Worm (Caenorhabditis elegans) whole organism, L3 larva: Measurements from ENCODE around the gene Y47D3A.32.

Experiments used
- R02D3.7 ChIP-seq: fragments of 150-350 bp; optimal IDR thresholded peaks from 2 replicates; lab custom pipeline; 2014; ENCODE audit warnings: missing biosample characterization, missing genetic modification characterization
- ZK546.5 ChIP-seq: sonication (generic microtip); optimal IDR thresholded peaks from 2 replicates; lab custom pipeline; 2017; ENCODE audit warnings: missing biosample characterization, missing genetic modification characterization
- aly-2 ChIP-seq: fragments of 150-350 bp; optimal IDR thresholded peaks from 2 replicates; lab custom pipeline; 2014; ENCODE audit warnings: missing biosample characterization, missing genetic modification characterization
- ceh-82 ChIP-seq: fragments of 150-350 bp; optimal IDR thresholded peaks from 2 replicates; lab custom pipeline; 2014; ENCODE audit warnings: missing biosample characterization, missing genetic modification characterization
- ceh-9 ChIP-seq: sonication (generic microtip); optimal IDR thresholded peaks from 2 replicates; lab custom pipeline; 2018; ENCODE audit warnings: missing biosample characterization, missing genetic modification characterization
- daf-12 ChIP-seq: fragments of 150-350 bp; optimal IDR thresholded peaks from 2 replicates; lab custom pipeline; 2014; ENCODE audit warnings: missing biosample characterization, missing genetic modification reagents, missing genetic modification characterization
- egl-5 ChIP-seq: fragments of 150-350 bp; optimal IDR thresholded peaks from 2 replicates; lab custom pipeline; 2017; ENCODE audit warnings: missing biosample characterization, missing genetic modification reagents, missing genetic modification characterization, inconsistent platforms
- elt-1 ChIP-seq: fragments of 150-350 bp; optimal IDR thresholded peaks from 2 replicates; lab custom pipeline; 2014; ENCODE audit warnings: missing biosample characterization, missing genetic modification characterization
- elt-2 ChIP-seq: sonication (generic microtip); optimal IDR thresholded peaks from 2 replicates; lab custom pipeline; 2016; ENCODE audit warnings: missing genetic modification reagents, mild to moderate bottlenecking, missing genetic modification characterization, missing compliant biosample characterization
- elt-3 ChIP-seq, 3 experiments: fragments of 150-350 bp in 1 of 3; sonication (generic microtip) in 2 of 3; optimal IDR thresholded peaks; 2 replicates in 2 of 3; 4 replicates in 1 of 3; lab custom pipeline; 2014 to 2017; ENCODE audit warnings: missing biosample characterization in 3 of 3, missing genetic modification characterization in 3 of 3
- eor-1 ChIP-seq, 2 experiments: fragments of 150-350 bp; optimal IDR thresholded peaks; 2 replicates each; lab custom pipeline; 2014 to 2018; ENCODE audit warnings: missing biosample characterization in 2 of 2, missing genetic modification characterization in 2 of 2
- fkh-10 ChIP-seq: sonication (generic microtip); optimal IDR thresholded peaks from 2 replicates; lab custom pipeline; 2017; ENCODE audit warnings: missing biosample characterization, missing genetic modification reagents, missing genetic modification characterization
- fkh-2 ChIP-seq: fragments of 150-350 bp; optimal IDR thresholded peaks from 2 replicates; lab custom pipeline; 2014; ENCODE audit warnings: missing biosample characterization, missing genetic modification reagents, missing genetic modification characterization
- hmg-11 ChIP-seq: sonication (generic microtip); optimal IDR thresholded peaks from 2 replicates; lab custom pipeline; 2016; ENCODE audit warnings: missing genetic modification characterization, missing compliant biosample characterization
- jun-1 ChIP-seq: fragments of 150-350 bp; optimal IDR thresholded peaks from 2 replicates; lab custom pipeline; 2014; ENCODE audit warnings: missing biosample characterization, missing genetic modification reagents, missing genetic modification characterization
- lin-15B ChIP-seq: fragments of 150-350 bp; optimal IDR thresholded peaks from 2 replicates; lab custom pipeline; 2014; ENCODE audit warnings: missing biosample characterization, missing genetic modification characterization
- lin-39 ChIP-seq: fragments of 150-350 bp; optimal IDR thresholded peaks from 2 replicates; lab custom pipeline; 2018; ENCODE audit warnings: missing biosample characterization, missing genetic modification reagents, missing genetic modification characterization
- nfya-1 ChIP-seq: sonication (generic microtip); optimal IDR thresholded peaks from 2 replicates; lab custom pipeline; 2017; ENCODE audit warnings: missing genetic modification characterization, mild to moderate bottlenecking, missing compliant biosample characterization, antibody characterized with exemption, moderate library complexity; ENCODE audit not compliant: insufficient read depth
- nhr-11 ChIP-seq: fragments of 150-350 bp; optimal IDR thresholded peaks from 2 replicates; lab custom pipeline; 2014; ENCODE audit warnings: missing biosample characterization, missing genetic modification characterization
- nhr-12 ChIP-seq: fragments of 150-350 bp; optimal IDR thresholded peaks from 2 replicates; lab custom pipeline; 2014; ENCODE audit warnings: missing biosample characterization, missing genetic modification characterization
- nhr-23 ChIP-seq: fragments of 150-350 bp; optimal IDR thresholded peaks from 2 replicates; lab custom pipeline; 2014; ENCODE audit warnings: missing biosample characterization, missing genetic modification reagents, missing genetic modification characterization
- nhr-25 ChIP-seq: sonication (generic microtip); optimal IDR thresholded peaks from 2 replicates; lab custom pipeline; 2017; ENCODE audit warnings: missing biosample characterization, missing genetic modification characterization
- nhr-28 ChIP-seq: fragments of 150-350 bp; optimal IDR thresholded peaks from 2 replicates; lab custom pipeline; 2014; ENCODE audit warnings: missing biosample characterization, missing genetic modification characterization
- nhr-76 ChIP-seq: fragments of 150-350 bp; sonication (generic microtip); optimal IDR thresholded peaks from 5 replicates; lab custom pipeline; 2014; ENCODE audit warnings: missing biosample characterization, missing genetic modification characterization
- pha-4 ChIP-seq: fragments of 150-350 bp; optimal IDR thresholded peaks from 2 replicates; lab custom pipeline; 2014; ENCODE audit warnings: missing biosample characterization, missing genetic modification reagents, missing genetic modification characterization
- skn-1 ChIP-seq: fragments of 150-350 bp; optimal IDR thresholded peaks from 2 replicates; lab custom pipeline; 2014; ENCODE audit warnings: missing biosample characterization, missing genetic modification characterization
- snpc-4 ChIP-seq: fragments of 150-350 bp; optimal IDR thresholded peaks from 2 replicates; lab custom pipeline; 2014; ENCODE audit warnings: missing biosample characterization, missing genetic modification characterization
- tbx-2 ChIP-seq: sonication (generic microtip); optimal IDR thresholded peaks from 2 replicates; lab custom pipeline; 2016; ENCODE audit warnings: mild to moderate bottlenecking, missing genetic modification characterization, missing compliant biosample characterization
- unc-39 ChIP-seq: sonication (generic microtip); optimal IDR thresholded peaks from 4 replicates; lab custom pipeline; 2017; ENCODE audit warnings: missing biosample characterization, missing genetic modification characterization
- unc-62 ChIP-seq: fragments of 150-350 bp; sonication (generic microtip); optimal IDR thresholded peaks from 4 replicates; lab custom pipeline; 2014; ENCODE audit warnings: missing biosample characterization, missing genetic modification reagents, missing genetic modification characterization
- zag-1 ChIP-seq: fragments of 150-350 bp; optimal IDR thresholded peaks from 2 replicates; lab custom pipeline; 2014; ENCODE audit warnings: missing biosample characterization, missing genetic modification characterization
- ztf-11 ChIP-seq: fragments of 150-350 bp; optimal IDR thresholded peaks from 2 replicates; lab custom pipeline; 2014; ENCODE audit warnings: missing biosample characterization, missing genetic modification characterization
- ztf-4 ChIP-seq: fragments of 150-350 bp; optimal IDR thresholded peaks from 2 replicates; lab custom pipeline; 2014; ENCODE audit warnings: missing biosample characterization, missing genetic modification characterization

Gene Y47D3A.32

ce11 chrIII:11251718-11252441 lies at the start of gene Y47D3A.32:
Y47D3A.32 (plus strand) TSS chrIII:11252391.
- TF ChIP-seq nhr-23 (tag; lab: Kevin White, UChicago) (no peak), elt-3 (tag; optimal IDR thresholded peaks at IDR 0.05; lab: Kevin White, UChicago) (no peak), ztf-11 (no peak), R02D3.7 (tag; lab: Kevin White, UChicago) (no peak), jun-1 (no peak), unc-62 (GFP tag; lab: Kevin White, UChicago) (no peak), lin-39 (tag; lab: Kevin White, UChicago) (no peak), nhr-11 (tag; lab: Kevin White, UChicago) (no peak), ztf-4 (tag; lab: Kevin White, UChicago) (no peak), snpc-4 (tag; lab: Kevin White, UChicago) (no peak), nhr-12 (no peak)

DNA sequence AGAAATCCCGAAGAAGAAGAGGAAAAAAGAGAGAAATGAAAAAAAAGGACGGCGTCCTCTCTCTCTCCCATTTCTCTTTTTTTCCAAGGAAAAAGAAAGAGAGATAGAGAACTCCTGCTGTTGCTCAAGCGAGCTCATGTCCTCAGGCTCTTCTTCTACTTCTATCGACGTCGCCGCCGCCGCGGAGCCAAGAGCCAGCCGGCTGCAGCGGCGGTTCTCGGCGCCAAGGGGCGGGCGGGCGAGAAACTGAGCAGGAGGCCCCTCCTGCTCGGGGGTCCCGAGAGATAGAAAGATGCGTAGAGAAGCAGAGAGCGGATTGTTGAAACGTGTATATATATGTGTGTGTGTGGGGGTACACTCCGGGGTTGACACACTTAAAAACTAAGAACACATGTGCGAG lies 49.2 kb upstream of the Y47D3A.32 start:
- TF ChIP-seq lin-39 (tag; lab: Kevin White, UChicago) (peak; percentile 93), daf-12 (no peak), ceh-82 (tag; lab: Kevin White, UChicago) (no peak), ztf-11 (no peak), snpc-4 (tag; lab: Kevin White, UChicago) (peak; percentile 13), nhr-23 (tag; lab: Kevin White, UChicago) (no peak), eor-1 (tag; optimal IDR thresholded peaks at IDR 0.05; lab: Kevin White, UChicago) (no peak), nhr-76 (tag; lab: Kevin White, UChicago) (no peak), tbx-2 (tag; lab: Kevin White, UChicago) (peak; percentile 12), fkh-2 (tag; lab: Kevin White, UChicago) (no peak), ceh-9 (no peak), nhr-25 (no peak), nfya-1 (peak; percentile 83), fkh-10 (GFP tag; lab: Kevin White, UChicago) (peak; percentile 13), ZK546.5 (tag; lab: Kevin White, UChicago) (no peak), hmg-11 (tag; lab: Kevin White, UChicago) (peak; percentile 49), zag-1 (tag; lab: Kevin White, UChicago) (no peak), skn-1 (tag; lab: Kevin White, UChicago) (peak; percentile 11), lin-15B (tag; lab: Kevin White, UChicago) (peak; percentile 15)

DNA sequence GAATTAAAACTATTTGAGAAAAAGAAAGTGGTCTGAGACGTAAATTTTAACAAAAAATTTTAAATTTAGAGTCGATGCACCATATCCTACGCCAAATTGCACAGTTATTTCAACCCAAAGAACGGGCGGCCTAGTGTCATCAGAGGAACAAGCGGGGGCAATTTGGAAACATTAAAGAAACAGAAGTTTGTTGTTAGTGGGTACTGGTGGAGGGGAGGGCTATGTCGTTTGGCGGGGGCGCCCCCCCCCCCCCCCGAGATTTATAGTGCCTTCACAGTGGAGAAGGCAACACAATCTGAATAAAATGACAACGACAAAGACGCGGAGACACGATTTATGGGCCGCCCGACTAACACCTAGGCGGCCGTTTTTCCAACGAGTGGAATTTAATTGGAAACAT lies 45.3 kb upstream of the Y47D3A.32 start:
- TF ChIP-seq ceh-82 (tag; lab: Kevin White, UChicago) (no peak), lin-39 (tag; lab: Kevin White, UChicago) (peak; percentile 14), egl-5 (peak; percentile 57)

DNA sequence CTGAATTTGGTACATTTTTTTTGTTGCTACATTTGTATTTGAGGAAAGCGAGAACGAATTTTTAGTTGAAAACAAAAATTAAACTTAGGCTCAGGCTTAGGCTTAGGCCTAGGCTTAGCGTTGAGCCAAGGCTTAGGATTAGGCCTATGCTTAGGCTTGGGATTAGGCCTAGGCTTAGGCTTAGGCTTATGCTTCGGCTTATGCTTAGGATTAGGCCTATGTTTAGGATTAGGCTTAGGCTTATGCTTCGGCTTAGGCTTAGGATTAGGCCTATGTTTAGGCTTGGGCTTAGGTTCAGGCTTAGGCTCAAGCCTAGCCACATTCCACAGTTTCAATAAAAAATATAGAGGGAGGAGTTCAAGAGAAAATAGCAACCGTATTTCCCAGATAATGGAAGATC lies 44.4 kb upstream of the Y47D3A.32 start:
- no peak for TF ChIP-seq lin-15B (tag; lab: Kevin White, UChicago)
- no peak for TF ChIP-seq pha-4
- no peak for TF ChIP-seq elt-3 (tag; optimal IDR thresholded peaks at IDR 0.05; lab: Kevin White, UChicago)
- TF ChIP-seq nhr-28 (tag; lab: Kevin White, UChicago): no peak
- TF ChIP-seq snpc-4 (tag; lab: Kevin White, UChicago): no peak

DNA sequence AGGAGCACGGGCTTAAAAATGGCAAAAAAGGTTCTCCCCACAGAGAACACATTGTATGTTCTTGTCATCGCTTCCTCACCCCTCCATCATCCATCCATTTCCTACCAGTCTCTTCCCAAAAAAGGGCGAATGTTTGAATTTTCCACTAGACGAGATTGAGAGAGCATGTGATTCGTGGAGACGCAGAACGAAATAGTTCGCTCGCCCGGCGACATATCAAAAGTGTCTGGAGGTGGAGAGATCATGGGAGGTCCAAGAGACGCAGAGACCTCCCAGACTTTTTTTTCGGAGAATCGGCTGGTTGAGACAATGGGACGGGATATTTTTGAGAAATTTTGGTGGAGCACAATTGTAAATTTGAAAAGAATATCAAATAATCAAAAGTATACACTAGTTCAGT lies 43.8 kb upstream of the Y47D3A.32 start:
- no peak for TF ChIP-seq elt-2
- peak; percentile 52 for TF ChIP-seq hmg-11 (tag; lab: Kevin White, UChicago)

- no peak for TF ChIP-seq nhr-76 (tag; lab: Kevin White, UChicago)
- TF ChIP-seq nhr-25: no peak
- TF ChIP-seq hmg-11 (tag; lab: Kevin White, UChicago): no peak
- no peak for TF ChIP-seq nfya-1
- TF ChIP-seq elt-1 (tag; lab: Kevin White, UChicago): no peak
- TF ChIP-seq ztf-4 (tag; lab: Kevin White, UChicago): no peak
- TF ChIP-seq snpc-4 (tag; lab: Kevin White, UChicago): no peak
- no peak for TF ChIP-seq unc-39 (tag; lab: Kevin White, UChicago)
- no peak for TF ChIP-seq aly-2
These were observed 33.9 kb upstream of the Y47D3A.32 start, which contains the start of the genes tbx-34 and wht-8 for ce11 chrIII:11218150-11218841. tbx-34 (minus strand) TSS chrIII:11218250. wht-8 (plus strand) TSS chrIII:11218791.
